Worm (Caenorhabditis elegans): ENCODE data around the gene ntl-2.

- TF ChIP-seq sea-2 (GFP tag; optimal IDR thresholded peaks at IDR 0.05) (no peak), pqm-1 (tag; optimal IDR thresholded peaks at IDR 0.05) (no peak), ama-1 (optimal IDR thresholded peaks at IDR 0.05) (no peak), elt-3 (tag; optimal IDR thresholded peaks at IDR 0.05) (no peak), R02D3.7 (tag; optimal IDR thresholded peaks at IDR 0.05) (no peak), nhr-77 (tag; optimal IDR thresholded peaks at IDR 0.05) (no peak), unc-62 (GFP tag; optimal IDR thresholded peaks at IDR 0.05) (no peak), daf-12 (tag; optimal IDR thresholded peaks at IDR 0.05) (no peak)
These were observed 53.4 kb downstream of the ntl-2 start, which contains the start of gene H20J04.6 for ce11 chrII:4322871-4323270.

Measured in whole organism, L3 larva.